Worm (Caenorhabditis elegans) whole organism, L2 larva: ENCODE measurements around the gene pod-1.

Experiments used
- R02D3.7 ChIP-seq: fragments of 150-350 bp; optimal IDR thresholded peaks from 2 replicates; lab custom pipeline; 2014; ENCODE audit warnings: missing biosample characterization, missing genetic modification characterization
- elt-3 ChIP-seq: sonication (generic microtip); optimal IDR thresholded peaks from 2 replicates; lab custom pipeline; 2017; ENCODE audit warnings: missing biosample characterization, missing genetic modification characterization
- fos-1 ChIP-seq: fragments of 150-350 bp; optimal IDR thresholded peaks from 2 replicates; lab custom pipeline; 2014; ENCODE audit warnings: missing biosample characterization, missing genetic modification characterization
- lsy-2 ChIP-seq, 2 experiments: fragments of 150-350 bp in 1 of 2; sonication (generic microtip) in 1 of 2; optimal IDR thresholded peaks; 2 replicates each; lab custom pipeline; 2014 to 2017; ENCODE audit warnings: missing biosample characterization in 2 of 2, missing genetic modification characterization in 2 of 2
- nhr-11 ChIP-seq: fragments of 150-350 bp; optimal IDR thresholded peaks from 2 replicates; lab custom pipeline; 2014; ENCODE audit warnings: missing biosample characterization, missing genetic modification characterization
- nhr-129 ChIP-seq: fragments of 150-350 bp; optimal IDR thresholded peaks from 2 replicates; lab custom pipeline; 2014; ENCODE audit warnings: missing biosample characterization, missing genetic modification characterization
- nhr-237 ChIP-seq: fragments of 150-350 bp; optimal IDR thresholded peaks from 2 replicates; lab custom pipeline; 2014; ENCODE audit warnings: missing biosample characterization, missing genetic modification characterization
- nhr-6 ChIP-seq: fragments of 150-350 bp; optimal IDR thresholded peaks from 2 replicates; lab custom pipeline; 2014; ENCODE audit warnings: missing biosample characterization, missing genetic modification characterization
- nhr-77 ChIP-seq: fragments of 150-350 bp; optimal IDR thresholded peaks from 2 replicates; lab custom pipeline; 2014; ENCODE audit warnings: missing biosample characterization, missing genetic modification characterization
- unc-39 ChIP-seq: fragments of 150-350 bp; optimal IDR thresholded peaks from 2 replicates; lab custom pipeline; 2014; ENCODE audit warnings: missing biosample characterization, missing genetic modification characterization
- unc-62 ChIP-seq: fragments of 150-350 bp; optimal IDR thresholded peaks from 2 replicates; lab custom pipeline; 2014; ENCODE audit warnings: missing biosample characterization, missing genetic modification reagents, missing genetic modification characterization

DNA sequence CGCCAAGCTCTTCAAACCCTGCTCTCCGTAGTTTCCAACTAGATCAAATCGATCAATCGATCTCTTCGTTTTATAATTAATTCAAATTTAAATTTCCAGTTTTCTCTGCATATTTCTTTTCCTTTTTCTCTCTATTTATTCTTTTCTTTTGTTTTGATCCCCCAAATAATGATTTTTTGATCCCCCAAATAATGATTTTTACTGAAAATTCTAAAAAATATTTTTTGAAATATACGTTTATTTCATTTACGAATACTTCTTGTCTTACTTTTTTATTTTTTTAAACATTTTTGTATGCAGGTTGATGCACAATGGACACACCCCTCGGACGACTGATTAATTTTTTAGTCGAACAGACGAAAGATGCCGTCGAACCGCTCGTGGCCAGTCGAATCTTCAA, 20.5 kb downstream of the pod-1 start, which contains the start of gene T28A8.4:
- TF ChIP-seq fos-1 (tag; lab: Kevin White, UChicago) (no peak), unc-39 (no peak), nhr-237 (no peak), nhr-129 (tag; lab: Kevin White, UChicago) (no peak), nhr-11 (tag; lab: Kevin White, UChicago) (no peak), nhr-77 (tag; lab: Kevin White, UChicago) (no peak), lsy-2 (tag; optimal IDR thresholded peaks at IDR 0.05; lab: Kevin White, UChicago) (no peak), R02D3.7 (tag; lab: Kevin White, UChicago) (no peak), unc-62 (no peak), elt-3 (tag; lab: Kevin White, UChicago) (no peak), nhr-6 (tag; lab: Kevin White, UChicago) (no peak)
